Worm (Caenorhabditis elegans) whole organism, dauer: ENCODE results near the gene nhx-5.

Experiments used
- unc-62 ChIP-seq: sonication (generic microtip); optimal IDR thresholded peaks from 2 replicates; lab custom pipeline; 2017; ENCODE audit warnings: missing biosample characterization, missing genetic modification reagents, missing genetic modification characterization

The nhx-5 gene

ce11 chrX:10616041-10616440 is 39.3 kb downstream of the nhx-5 start:
- TF ChIP-seq unc-62 (GFP tag; lab: Kevin White, UChicago), result no peak

ce11 chrX:10617815-10618214 is 41.1 kb downstream of the nhx-5 start:
- no peak for TF ChIP-seq unc-62 (GFP tag; lab: Kevin White, UChicago)

- TF ChIP-seq unc-62 (GFP tag; lab: Kevin White, UChicago), result no peak
These were observed 41.9 kb downstream of the nhx-5 start for ce11 chrX:10618619-10619130.

- TF ChIP-seq unc-62 (GFP tag; lab: Kevin White, UChicago), result no peak
These were observed 42.9 kb downstream of the nhx-5 start for ce11 chrX:10619554-10620199.

ce11 chrX:10622607-10623006 is 45.9 kb downstream of the nhx-5 start:
- no peak for TF ChIP-seq unc-62 (GFP tag; lab: Kevin White, UChicago)

- TF ChIP-seq unc-62 (GFP tag; lab: Kevin White, UChicago), result no peak
These were observed 46.4 kb downstream of the nhx-5 start for ce11 chrX:10623119-10623518.

- no peak for TF ChIP-seq unc-62 (GFP tag; lab: Kevin White, UChicago)
These were observed 47.4 kb downstream of the nhx-5 start, which contains the start of gene abl-1 for ce11 chrX:10624157-10624623. abl-1 (minus strand) TSS chrX:10624207.

- no peak for TF ChIP-seq unc-62 (GFP tag; lab: Kevin White, UChicago)
These were observed 51.7 kb downstream of the nhx-5 start, which contains the start of gene M79.2 for ce11 chrX:10628454-10628853. M79.2 (minus strand) TSS chrX:10628807.

ce11 chrX:10629117-10629516 is 52.4 kb downstream of the nhx-5 start:
- TF ChIP-seq unc-62 (GFP tag; lab: Kevin White, UChicago), result no peak

- TF ChIP-seq unc-62 (GFP tag; lab: Kevin White, UChicago), result no peak
These were observed 53.5 kb downstream of the nhx-5 start for ce11 chrX:10630059-10630791.
